Worm (Caenorhabditis elegans) whole organism, late embryonic: ENCODE results near the gene C40C9.3.

Experiments used
- C38D4.7 ChIP-seq: fragments of 200-800 bp; sonication (Bioruptor generic); optimal IDR thresholded peaks from 2 replicates; lab custom pipeline; 2018; ENCODE audit warnings: mild to moderate bottlenecking, missing genetic modification characterization, moderate library complexity, missing compliant biosample characterization
- F13H6.1 ChIP-seq: sonication (generic microtip); optimal IDR thresholded peaks from 2 replicates; lab custom pipeline; 2016; ENCODE audit warnings: missing genetic modification characterization, missing compliant biosample characterization
- K02D7.2 ChIP-seq: sonication (generic microtip); optimal IDR thresholded peaks from 2 replicates; lab custom pipeline; 2017; ENCODE audit warnings: mild to moderate bottlenecking, missing genetic modification characterization, missing compliant biosample characterization
- K09A11.1 ChIP-seq: sonication (generic microtip); optimal IDR thresholded peaks from 2 replicates; lab custom pipeline; 2017; ENCODE audit warnings: antibody characterized with exemption, mild to moderate bottlenecking, missing genetic modification characterization, missing compliant biosample characterization; ENCODE audit not compliant: insufficient read depth
- T23F11.4 ChIP-seq: fragments of 200-800 bp; sonication (Bioruptor generic); optimal IDR thresholded peaks from 2 replicates; lab custom pipeline; 2018; ENCODE audit warnings: mild to moderate bottlenecking, missing genetic modification characterization, missing compliant biosample characterization
- Y22D7AL.16 ChIP-seq: sonication (generic microtip); optimal IDR thresholded peaks from 2 replicates; lab custom pipeline; 2016; ENCODE audit warnings: missing genetic modification characterization, missing compliant biosample characterization
- ahr-1 ChIP-seq: sonication (generic microtip); optimal IDR thresholded peaks from 2 replicates; lab custom pipeline; 2016; ENCODE audit warnings: missing genetic modification characterization, missing compliant biosample characterization
- ceh-19 ChIP-seq: fragments of 200-800 bp; sonication (Bioruptor generic); optimal IDR thresholded peaks from 2 replicates; lab custom pipeline; 2018; ENCODE audit warnings: mild to moderate bottlenecking, missing genetic modification characterization, missing compliant biosample characterization
- ceh-24 ChIP-seq: sonication (generic microtip); optimal IDR thresholded peaks from 2 replicates; lab custom pipeline; 2016; ENCODE audit warnings: mild to moderate bottlenecking, missing genetic modification characterization, missing compliant biosample characterization
- ceh-31 ChIP-seq: sonication (generic microtip); optimal IDR thresholded peaks from 2 replicates; lab custom pipeline; 2016; ENCODE audit warnings: missing genetic modification characterization, missing compliant biosample characterization
- ceh-6 ChIP-seq: fragments of 200-800 bp; sonication (Bioruptor generic); optimal IDR thresholded peaks from 2 replicates; lab custom pipeline; 2018; ENCODE audit warnings: mild to moderate bottlenecking, missing genetic modification characterization, missing compliant biosample characterization
- ceh-9 ChIP-seq: sonication (generic microtip); optimal IDR thresholded peaks from 2 replicates; lab custom pipeline; 2016; ENCODE audit warnings: mild to moderate bottlenecking, missing genetic modification characterization, inconsistent platforms, missing compliant biosample characterization
- dmd-4 ChIP-seq: sonication (generic microtip); optimal IDR thresholded peaks from 2 replicates; lab custom pipeline; 2016; ENCODE audit warnings: borderline replicate concordance, missing genetic modification characterization, missing compliant biosample characterization
- dve-1 ChIP-seq: sonication (generic microtip); optimal IDR thresholded peaks from 2 replicates; lab custom pipeline; 2017; ENCODE audit warnings: antibody characterized with exemption, mild to moderate bottlenecking, missing genetic modification characterization, missing compliant biosample characterization
- elt-4 ChIP-seq: sonication (generic microtip); optimal IDR thresholded peaks from 2 replicates; lab custom pipeline; 2016; ENCODE audit warnings: missing genetic modification characterization, missing compliant biosample characterization
- ets-4 ChIP-seq: sonication (generic microtip); optimal IDR thresholded peaks from 2 replicates; lab custom pipeline; 2016; ENCODE audit warnings: missing genetic modification characterization, missing compliant biosample characterization
- eyg-1 ChIP-seq: sonication (generic microtip); optimal IDR thresholded peaks from 2 replicates; lab custom pipeline; 2016; ENCODE audit warnings: missing genotype, missing genetic modification characterization, missing compliant biosample characterization
- fax-1 ChIP-seq: sonication (generic microtip); optimal IDR thresholded peaks from 2 replicates; lab custom pipeline; 2016; ENCODE audit warnings: missing genotype, missing genetic modification characterization, missing compliant biosample characterization
- fkh-10 ChIP-seq: fragments of 150-350 bp; optimal IDR thresholded peaks from 2 replicates; lab custom pipeline; 2014; ENCODE audit warnings: missing biosample characterization, missing genetic modification reagents, missing genetic modification characterization
- fkh-6 ChIP-seq: sonication (generic microtip); optimal IDR thresholded peaks from 2 replicates; lab custom pipeline; 2016; ENCODE audit warnings: missing genetic modification characterization, missing compliant biosample characterization
- gmeb-2 ChIP-seq: sonication (generic microtip); optimal IDR thresholded peaks from 2 replicates; lab custom pipeline; 2016; ENCODE audit warnings: missing genetic modification characterization, inconsistent platforms, missing compliant biosample characterization
- hlh-13 ChIP-seq: fragments of 200-800 bp; sonication (Bioruptor generic); optimal IDR thresholded peaks from 2 replicates; lab custom pipeline; 2018; ENCODE audit warnings: mild to moderate bottlenecking, missing genetic modification characterization, missing compliant biosample characterization
- hlh-15 ChIP-seq: sonication (generic microtip); optimal IDR thresholded peaks from 2 replicates; lab custom pipeline; 2016; ENCODE audit warnings: missing genetic modification characterization, missing compliant biosample characterization
- hlh-6 ChIP-seq: sonication (generic microtip); optimal IDR thresholded peaks from 2 replicates; lab custom pipeline; 2016; ENCODE audit warnings: missing genotype, missing genetic modification characterization, missing compliant biosample characterization
- hlh-8 ChIP-seq: sonication (generic microtip); optimal IDR thresholded peaks from 2 replicates; lab custom pipeline; 2016; ENCODE audit warnings: missing genotype, missing genetic modification characterization, missing compliant biosample characterization
- lim-6 ChIP-seq: sonication (generic microtip); optimal IDR thresholded peaks from 2 replicates; lab custom pipeline; 2016; ENCODE audit warnings: missing genetic modification characterization, missing compliant biosample characterization
- lin-11 ChIP-seq: fragments of 200-800 bp; sonication (Bioruptor generic); optimal IDR thresholded peaks from 2 replicates; lab custom pipeline; 2018; ENCODE audit warnings: mild to moderate bottlenecking, missing genetic modification characterization, missing compliant biosample characterization
- madf-2 ChIP-seq: sonication (generic microtip); optimal IDR thresholded peaks from 2 replicates; lab custom pipeline; 2017; ENCODE audit warnings: missing genetic modification characterization, missing compliant biosample characterization
- mec-3 ChIP-seq: sonication (generic microtip); optimal IDR thresholded peaks from 2 replicates; lab custom pipeline; 2016; ENCODE audit warnings: borderline replicate concordance, missing genetic modification characterization, missing compliant biosample characterization
- nhr-11 ChIP-seq: fragments of 150-350 bp; optimal IDR thresholded peaks from 2 replicates; lab custom pipeline; 2014; ENCODE audit warnings: missing biosample characterization, missing genetic modification characterization
- nhr-232 ChIP-seq: sonication (generic microtip); optimal IDR thresholded peaks from 2 replicates; lab custom pipeline; 2016; ENCODE audit warnings: missing genetic modification characterization, missing compliant biosample characterization
- pag-3 ChIP-seq: sonication (generic microtip); optimal IDR thresholded peaks from 2 replicates; lab custom pipeline; 2016; ENCODE audit warnings: missing compliant biosample characterization, missing genetic modification characterization, borderline replicate concordance
- pat-9 ChIP-seq: fragments of 200-800 bp; sonication (Bioruptor generic); optimal IDR thresholded peaks from 2 replicates; lab custom pipeline; 2018; ENCODE audit warnings: mild to moderate bottlenecking, missing genetic modification characterization, moderate library complexity, missing compliant biosample characterization
- pha-2 ChIP-seq: sonication (generic microtip); optimal IDR thresholded peaks from 2 replicates; lab custom pipeline; 2017; ENCODE audit warnings: mild to moderate bottlenecking, missing genetic modification characterization, missing compliant biosample characterization
- pha-4 ChIP-seq: fragments of 150-350 bp; optimal IDR thresholded peaks from 2 replicates; lab custom pipeline; 2018; ENCODE audit warnings: missing biosample characterization, missing genetic modification reagents, missing genetic modification characterization
- pqm-1 ChIP-seq: sonication (generic microtip); optimal IDR thresholded peaks from 2 replicates; lab custom pipeline; 2016; ENCODE audit warnings: missing genetic modification characterization, missing compliant biosample characterization
- ref-2 ChIP-seq: sonication (generic microtip); optimal IDR thresholded peaks from 2 replicates; lab custom pipeline; 2016; ENCODE audit warnings: missing genetic modification characterization, missing compliant biosample characterization
- sox-2 ChIP-seq: fragments of 200-800 bp; sonication (Bioruptor generic); IDR thresholded peaks from 2 replicates; pipeline ENCODE4 v1.3.6; 2022; ENCODE audit warnings: missing genetic modification reagents, missing genetic modification characterization, missing compliant biosample characterization
- sox-4 ChIP-seq: sonication (generic microtip); optimal IDR thresholded peaks from 2 replicates; lab custom pipeline; 2017; ENCODE audit warnings: mild to moderate bottlenecking, missing genetic modification characterization, inconsistent platforms, missing compliant biosample characterization
- syd-9 ChIP-seq: sonication (generic microtip); optimal IDR thresholded peaks from 2 replicates; lab custom pipeline; 2016; ENCODE audit warnings: mild to moderate bottlenecking, missing genetic modification characterization, moderate library complexity, missing compliant biosample characterization
- tbx-7 ChIP-seq: sonication (generic microtip); optimal IDR thresholded peaks from 2 replicates; lab custom pipeline; 2016; ENCODE audit warnings: missing genotype, missing genetic modification characterization, missing compliant biosample characterization
- ttx-3 ChIP-seq: sonication (generic microtip); optimal IDR thresholded peaks from 2 replicates; lab custom pipeline; 2016; ENCODE audit warnings: missing genetic modification reagents, missing genetic modification characterization, missing compliant biosample characterization
- unc-42 ChIP-seq: sonication (generic microtip); optimal IDR thresholded peaks from 2 replicates; lab custom pipeline; 2016; ENCODE audit warnings: missing genotype, missing genetic modification characterization, missing compliant biosample characterization
- unc-55 ChIP-seq: sonication (generic microtip); optimal IDR thresholded peaks from 2 replicates; lab custom pipeline; 2017; ENCODE audit warnings: missing biosample characterization, missing genetic modification reagents, missing genetic modification characterization
- unc-86 ChIP-seq: sonication (generic microtip); optimal IDR thresholded peaks from 2 replicates; lab custom pipeline; 2016; ENCODE audit warnings: missing genetic modification characterization, missing compliant biosample characterization
- zip-5 ChIP-seq: sonication (generic microtip); optimal IDR thresholded peaks from 2 replicates; lab custom pipeline; 2016; ENCODE audit warnings: missing genetic modification characterization, missing compliant biosample characterization
- ztf-16 ChIP-seq: sonication (generic microtip); optimal IDR thresholded peaks from 2 replicates; lab custom pipeline; 2017; ENCODE audit warnings: missing genetic modification characterization, missing compliant biosample characterization

C40C9.3 gene

DNA sequence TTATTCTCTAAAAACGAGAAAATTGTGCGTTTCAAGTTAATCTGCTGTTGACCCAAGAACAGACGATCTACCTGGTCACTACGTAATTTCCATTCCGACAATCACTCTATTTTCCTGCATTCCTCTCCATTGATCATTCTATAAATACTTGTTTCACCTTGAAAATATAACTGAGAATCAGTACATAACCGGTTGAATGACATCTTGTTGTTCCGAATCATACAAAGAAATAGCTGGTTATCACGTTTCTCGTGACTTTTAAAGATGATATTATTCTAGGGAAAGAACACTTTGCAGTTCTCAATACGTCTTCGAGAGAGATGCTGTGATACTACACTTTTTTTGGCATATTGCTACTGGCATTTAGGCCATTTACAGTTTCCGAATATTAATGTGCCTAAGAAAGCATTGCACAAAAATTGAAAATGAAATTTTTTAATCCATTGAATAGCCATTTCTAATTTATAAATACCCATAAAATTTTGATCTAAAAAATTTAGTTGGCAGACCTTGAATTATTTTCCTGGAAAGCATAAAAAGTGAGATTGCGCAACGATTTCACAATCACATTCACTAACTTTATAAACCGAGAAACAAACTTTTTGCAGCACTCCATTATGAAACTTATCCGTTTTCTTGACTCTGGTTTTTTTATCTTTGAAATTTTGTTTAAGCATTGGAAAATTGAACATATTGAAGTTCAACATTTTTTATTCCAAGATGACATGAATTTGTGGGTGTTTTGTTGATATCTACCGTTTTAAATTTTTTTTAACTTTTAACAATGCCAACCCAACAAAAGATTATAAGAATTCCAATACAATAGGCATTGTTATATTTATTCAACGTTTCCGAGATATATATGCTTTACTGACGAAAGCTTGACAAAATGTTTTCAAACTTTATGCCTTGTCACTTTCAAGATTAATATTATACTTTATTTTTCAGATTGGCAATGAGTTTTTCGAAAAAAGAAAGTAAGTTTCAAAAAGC is 16.5 kb downstream of the C40C9.3 start, which contains the start of gene C04A11.5:
C04A11.5 (plus strand) TSS at position 943 of the 993 bp plus-strand sequence.
- TF ChIP-seq hlh-15 (tag; lab: Kevin White, UChicago): no peak
- no peak for TF ChIP-seq gmeb-2 (tag; lab: Kevin White, UChicago)
- no peak for TF ChIP-seq T23F11.4 (GFP tag; lab: Kevin White, UChicago)
- TF ChIP-seq fkh-10 (GFP tag; lab: Kevin White, UChicago): no peak
- TF ChIP-seq pag-3: no peak
- TF ChIP-seq eyg-1 (tag; lab: Kevin White, UChicago): no peak
- no peak for TF ChIP-seq pha-4 (tag; lab: Kevin White, UChicago)
- TF ChIP-seq sox-2: no peak
- no peak for TF ChIP-seq lin-11 (tag; lab: Kevin White, UChicago)

DNA sequence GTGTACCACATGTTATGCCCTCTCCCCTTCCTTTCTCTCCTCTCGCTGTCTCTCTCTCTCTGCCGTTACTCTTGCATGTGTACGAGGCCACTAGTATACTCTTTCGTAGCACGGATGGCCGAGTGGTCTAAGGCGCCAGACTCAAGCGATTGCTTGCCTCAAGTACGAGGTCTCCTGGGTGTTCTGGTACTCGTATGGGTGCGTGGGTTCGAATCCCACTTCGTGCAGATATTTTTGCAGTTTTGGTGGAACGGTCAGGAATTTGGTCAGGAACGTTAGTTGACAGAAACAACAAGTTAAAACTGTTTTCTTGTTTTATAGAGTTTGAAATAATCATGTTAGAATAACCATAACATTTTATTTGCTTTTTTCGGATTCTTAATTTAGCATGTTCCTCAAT is 18.0 kb downstream of the C40C9.3 start:
- TF ChIP-seq ztf-16 (tag; lab: Kevin White, UChicago): peak; percentile 98
- TF ChIP-seq eyg-1 (tag; lab: Kevin White, UChicago): peak; percentile 99
- peak; percentile 93 for TF ChIP-seq ets-4 (tag; lab: Kevin White, UChicago)
- peak; percentile 96 for TF ChIP-seq pha-2
- TF ChIP-seq ceh-6 (GFP tag; lab: Kevin White, UChicago): peak; percentile 99
- peak; percentile 99 for TF ChIP-seq hlh-6 (tag; lab: Kevin White, UChicago)
- TF ChIP-seq hlh-15 (tag; lab: Kevin White, UChicago): peak; percentile 97
- peak; percentile 98 for TF ChIP-seq unc-86 (tag; lab: Kevin White, UChicago)
- peak; percentile 98 for TF ChIP-seq Y22D7AL.16
- peak; percentile 99 for TF ChIP-seq syd-9 (tag; lab: Kevin White, UChicago)
- TF ChIP-seq unc-55 (GFP tag; lab: Kevin White, UChicago): peak; percentile 41
- TF ChIP-seq ceh-9: peak; percentile 97
- TF ChIP-seq ceh-31 (tag; lab: Kevin White, UChicago): peak; percentile 96
- TF ChIP-seq tbx-7 (tag; lab: Kevin White, UChicago): peak; percentile 81
- TF ChIP-seq K09A11.1: peak; percentile 93
- no peak for TF ChIP-seq nhr-11 (tag; lab: Kevin White, UChicago)
- TF ChIP-seq sox-2: peak; percentile 97
- peak; percentile 97 for TF ChIP-seq ceh-24 (tag; lab: Kevin White, UChicago)
- peak; percentile 97 for TF ChIP-seq F13H6.1 (tag; lab: Kevin White, UChicago)
- TF ChIP-seq pqm-1 (tag; lab: Kevin White, UChicago): peak; percentile 95
- peak; percentile 99 for TF ChIP-seq sox-4 (tag; lab: Kevin White, UChicago)
- peak; percentile 98 for TF ChIP-seq pat-9 (tag; lab: Kevin White, UChicago)
- TF ChIP-seq pha-4 (tag; lab: Kevin White, UChicago): no peak
- TF ChIP-seq gmeb-2 (tag; lab: Kevin White, UChicago): peak; percentile 99
- peak; percentile 95 for TF ChIP-seq lim-6 (tag; lab: Kevin White, UChicago)
- TF ChIP-seq fax-1 (tag; lab: Kevin White, UChicago): peak; percentile 97
- TF ChIP-seq ttx-3 (tag; lab: Kevin White, UChicago): peak; percentile 98
- peak; percentile 97 for TF ChIP-seq ahr-1
- peak; percentile 92 for TF ChIP-seq elt-4 (tag; lab: Kevin White, UChicago)
- TF ChIP-seq ceh-19: peak; percentile 98
- peak; percentile 95 for TF ChIP-seq lin-11 (tag; lab: Kevin White, UChicago)
- TF ChIP-seq zip-5 (tag; lab: Kevin White, UChicago): peak; percentile 91
- peak; percentile 98 for TF ChIP-seq hlh-13 (GFP tag; lab: Kevin White, UChicago)
- peak; percentile 93 for TF ChIP-seq fkh-10 (GFP tag; lab: Kevin White, UChicago)
- TF ChIP-seq madf-2: peak; percentile 98
- TF ChIP-seq C38D4.7 (GFP tag; lab: Kevin White, UChicago): peak; percentile 97
- TF ChIP-seq ref-2: peak; percentile 98
- TF ChIP-seq K02D7.2: peak; percentile 99
- peak; percentile 97 for TF ChIP-seq hlh-8 (tag; lab: Kevin White, UChicago)
- TF ChIP-seq dve-1 (tag; lab: Kevin White, UChicago): peak; percentile 95
- peak; percentile 98 for TF ChIP-seq dmd-4 (tag; lab: Kevin White, UChicago)
- TF ChIP-seq fkh-6 (tag; lab: Kevin White, UChicago): peak; percentile 97
- peak; percentile 98 for TF ChIP-seq nhr-232 (tag; lab: Kevin White, UChicago)
- TF ChIP-seq mec-3 (tag; lab: Kevin White, UChicago): peak; percentile 94
- TF ChIP-seq unc-42 (tag; lab: Kevin White, UChicago): peak; percentile 90
